Worm (Caenorhabditis elegans): ENCODE data around the gene C18F10.2.

C18F10.2 gene

ce11 chrIII:6307832-6308231 lies 34.9 kb downstream of the C18F10.2 start:
- no peak for TF ChIP-seq flt-1 (GFP tag; IDR thresholded peaks at IDR 0.05)
- no peak for TF ChIP-seq hnd-1 (tag; optimal IDR thresholded peaks at IDR 0.05)
- no peak for TF ChIP-seq ceh-36 (tag; optimal IDR thresholded peaks at IDR 0.05)

ce11 chrIII:6309066-6309465 lies 36.1 kb downstream of the C18F10.2 start, which contains the start of gene gar-2:
Gene gar-2, plus strand, starts transcription at chrIII:6309366.
- TF ChIP-seq scrt-1 (GFP tag; IDR thresholded peaks at IDR 0.05) = no peak

ce11 chrIII:6310352-6310751 lies 37.4 kb downstream of the C18F10.2 start:
- no peak for TF ChIP-seq flt-1 (GFP tag; IDR thresholded peaks at IDR 0.05)
- TF ChIP-seq F13C5.2 (tag; optimal IDR thresholded peaks at IDR 0.05) = no peak
- no peak for TF ChIP-seq ama-1 (optimal IDR thresholded peaks at IDR 0.05)
- no peak for TF ChIP-seq scrt-1 (GFP tag; IDR thresholded peaks at IDR 0.05)
- TF ChIP-seq hnd-1 (tag; optimal IDR thresholded peaks at IDR 0.05) = no peak
- TF ChIP-seq sea-1 (GFP tag; conservative IDR thresholded peaks at IDR 0.05) = no peak
- no peak for TF ChIP-seq ceh-36 (tag; optimal IDR thresholded peaks at IDR 0.05)
- no peak for TF ChIP-seq ceh-13 (GFP tag; optimal IDR thresholded peaks at IDR 0.05)
- TF ChIP-seq tra-4 (tag; optimal IDR thresholded peaks at IDR 0.05) = no peak
- no peak for TF ChIP-seq aly-1 (tag; optimal IDR thresholded peaks at IDR 0.05)
- TF ChIP-seq ets-7 (tag; optimal IDR thresholded peaks at IDR 0.05) = no peak
- no peak for TF ChIP-seq tbx-37 (GFP tag; conservative IDR thresholded peaks at IDR 0.05)
- no peak for TF ChIP-seq B0310.2 (tag; optimal IDR thresholded peaks at IDR 0.05)
- TF ChIP-seq hmbx-1 (tag; optimal IDR thresholded peaks at IDR 0.05) = no peak
- TF ChIP-seq tbx-11 (GFP tag; IDR thresholded peaks at IDR 0.05) = no peak
- TF ChIP-seq pes-1 (GFP tag; IDR thresholded peaks at IDR 0.05) = no peak
- no peak for TF ChIP-seq hmg-4 (GFP tag; optimal IDR thresholded peaks at IDR 0.05)

ce11 chrIII:6311452-6311851 lies 38.5 kb downstream of the C18F10.2 start:
- no peak for TF ChIP-seq hmg-4 (GFP tag; optimal IDR thresholded peaks at IDR 0.05)
- TF ChIP-seq scrt-1 (GFP tag; IDR thresholded peaks at IDR 0.05) = no peak
- no peak for TF ChIP-seq ets-7 (tag; optimal IDR thresholded peaks at IDR 0.05)
- TF ChIP-seq hmbx-1 (tag; optimal IDR thresholded peaks at IDR 0.05) = no peak
- TF ChIP-seq tra-4 (tag; optimal IDR thresholded peaks at IDR 0.05) = no peak
- no peak for TF ChIP-seq B0310.2 (tag; optimal IDR thresholded peaks at IDR 0.05)
- no peak for TF ChIP-seq tbx-37 (GFP tag; conservative IDR thresholded peaks at IDR 0.05)
- TF ChIP-seq sea-1 (GFP tag; conservative IDR thresholded peaks at IDR 0.05) = no peak
- no peak for TF ChIP-seq hnd-1 (tag; optimal IDR thresholded peaks at IDR 0.05)
- TF ChIP-seq F13C5.2 (tag; optimal IDR thresholded peaks at IDR 0.05) = no peak

ce11 chrIII:6312244-6312643 lies 39.3 kb downstream of the C18F10.2 start:
- no peak for TF ChIP-seq pes-1 (GFP tag; IDR thresholded peaks at IDR 0.05)
- TF ChIP-seq hmbx-1 (tag; optimal IDR thresholded peaks at IDR 0.05) = no peak
- no peak for TF ChIP-seq F13C5.2 (tag; optimal IDR thresholded peaks at IDR 0.05)
- TF ChIP-seq tbx-11 (GFP tag; IDR thresholded peaks at IDR 0.05) = no peak
- no peak for TF ChIP-seq flt-1 (GFP tag; IDR thresholded peaks at IDR 0.05)
- TF ChIP-seq ceh-13 (GFP tag; optimal IDR thresholded peaks at IDR 0.05) = no peak
- TF ChIP-seq tbx-37 (GFP tag; conservative IDR thresholded peaks at IDR 0.05) = no peak
- no peak for TF ChIP-seq sea-1 (GFP tag; conservative IDR thresholded peaks at IDR 0.05)
- TF ChIP-seq ets-7 (tag; optimal IDR thresholded peaks at IDR 0.05) = no peak
- TF ChIP-seq ama-1 (optimal IDR thresholded peaks at IDR 0.05) = no peak
- no peak for TF ChIP-seq B0310.2 (tag; optimal IDR thresholded peaks at IDR 0.05)

- TF ChIP-seq flt-1 (GFP tag; IDR thresholded peaks at IDR 0.05) = no peak
- no peak for TF ChIP-seq ama-1 (optimal IDR thresholded peaks at IDR 0.05)
- TF ChIP-seq tbx-37 (GFP tag; conservative IDR thresholded peaks at IDR 0.05) = no peak
- no peak for TF ChIP-seq B0310.2 (tag; optimal IDR thresholded peaks at IDR 0.05)
- no peak for TF ChIP-seq hmbx-1 (tag; optimal IDR thresholded peaks at IDR 0.05)
- no peak for TF ChIP-seq hnd-1 (tag; optimal IDR thresholded peaks at IDR 0.05)
- no peak for TF ChIP-seq F13C5.2 (tag; optimal IDR thresholded peaks at IDR 0.05)
- no peak for TF ChIP-seq tbx-11 (GFP tag; IDR thresholded peaks at IDR 0.05)
- no peak for TF ChIP-seq tra-4 (tag; optimal IDR thresholded peaks at IDR 0.05)
Observed at ce11 chrIII:6315515-6315914, 42.5 kb downstream of the C18F10.2 start.

- TF ChIP-seq hmg-4 (GFP tag; optimal IDR thresholded peaks at IDR 0.05) (no peak), tra-4 (tag; optimal IDR thresholded peaks at IDR 0.05) (no peak), tbx-37 (GFP tag; conservative IDR thresholded peaks at IDR 0.05) (no peak), ets-7 (tag; optimal IDR thresholded peaks at IDR 0.05) (no peak), hmbx-1 (tag; optimal IDR thresholded peaks at IDR 0.05) (no peak), scrt-1 (GFP tag; IDR thresholded peaks at IDR 0.05) (no peak), hnd-1 (tag; optimal IDR thresholded peaks at IDR 0.05) (no peak), aly-1 (tag; optimal IDR thresholded peaks at IDR 0.05) (no peak), pes-1 (GFP tag; IDR thresholded peaks at IDR 0.05) (no peak), ceh-36 (tag; optimal IDR thresholded peaks at IDR 0.05) (no peak), flt-1 (GFP tag; IDR thresholded peaks at IDR 0.05) (no peak), B0310.2 (tag; optimal IDR thresholded peaks at IDR 0.05) (no peak), ceh-13 (GFP tag; optimal IDR thresholded peaks at IDR 0.05) (no peak)
Observed at ce11 chrIII:6316795-6317194, 43.8 kb downstream of the C18F10.2 start.

ce11 chrIII:6317345-6317744 lies 44.4 kb downstream of the C18F10.2 start:
- TF ChIP-seq ets-7 (tag; optimal IDR thresholded peaks at IDR 0.05) (no peak), sea-1 (GFP tag; conservative IDR thresholded peaks at IDR 0.05) (no peak), hmg-4 (GFP tag; optimal IDR thresholded peaks at IDR 0.05) (no peak), ceh-13 (GFP tag; optimal IDR thresholded peaks at IDR 0.05) (no peak), hmbx-1 (tag; optimal IDR thresholded peaks at IDR 0.05) (no peak), scrt-1 (GFP tag; IDR thresholded peaks at IDR 0.05) (no peak), B0310.2 (tag; optimal IDR thresholded peaks at IDR 0.05) (no peak), aly-1 (tag; optimal IDR thresholded peaks at IDR 0.05) (no peak), tra-4 (tag; optimal IDR thresholded peaks at IDR 0.05) (no peak), tbx-37 (GFP tag; conservative IDR thresholded peaks at IDR 0.05) (no peak), ama-1 (optimal IDR thresholded peaks at IDR 0.05) (no peak), pes-1 (GFP tag; IDR thresholded peaks at IDR 0.05) (no peak), tbx-11 (GFP tag; IDR thresholded peaks at IDR 0.05) (no peak), flt-1 (GFP tag; IDR thresholded peaks at IDR 0.05) (no peak), hnd-1 (tag; optimal IDR thresholded peaks at IDR 0.05) (no peak), F13C5.2 (tag; optimal IDR thresholded peaks at IDR 0.05) (no peak), ceh-36 (tag; optimal IDR thresholded peaks at IDR 0.05) (no peak)
